Fruit fly (Drosophila melanogaster): ENCODE data around the gene GstO2.

DNA sequence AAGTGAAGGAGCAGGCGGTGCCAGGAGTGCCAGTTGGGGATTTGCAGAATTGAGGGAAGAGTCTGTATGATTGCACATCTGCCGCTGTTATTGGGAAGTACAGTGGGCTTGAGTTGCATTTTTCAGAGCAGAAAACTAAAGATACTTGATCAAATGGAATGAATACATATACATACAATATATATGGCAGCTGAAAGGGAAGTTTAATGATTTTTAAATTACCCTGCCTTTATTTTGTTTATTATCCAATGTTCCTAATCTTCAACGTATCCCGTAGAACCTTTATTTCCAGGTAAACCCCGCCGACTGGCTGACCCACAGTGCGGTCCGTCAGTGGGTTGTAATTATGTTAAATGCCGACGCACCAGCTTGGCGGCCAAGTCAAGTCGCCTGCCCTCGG lies 42.4 kb downstream of the GstO2 start:
- TF ChIP-seq Crg-1 (GFP tag; optimal IDR thresholded peaks at IDR 0.05) (no peak), Hr96 (GFP tag; optimal IDR thresholded peaks at IDR 0.05) (no peak), cic (GFP tag; optimal IDR thresholded peaks at IDR 0.05) (no peak), CG12768 (GFP tag; optimal IDR thresholded peaks at IDR 0.05) (no peak)

All from whole organism, adult.